Worm (Caenorhabditis elegans) whole organism, L4 larva: ENCODE measurements around the gene K03B4.4.
A peak's percentile ranks its signal among the peaks of the same experiment; 100 is the strongest.

Experiments used
- F10B5.3 ChIP-seq: sonication (generic microtip); optimal IDR thresholded peaks from 2 replicates; lab custom pipeline; 2016; ENCODE audit warnings: mild to moderate bottlenecking, missing genetic modification characterization, missing compliant biosample characterization
- F26F4.8 ChIP-seq: fragments of 200-800 bp; sonication (Bioruptor generic); conservative IDR thresholded peaks from 2 replicates; pipeline ENCODE4 v1.3.6; 2022; ENCODE audit warnings: missing genetic modification characterization, missing compliant biosample characterization
- R02D3.7 ChIP-seq: fragments of 150-350 bp; sonication (generic microtip); optimal IDR thresholded peaks from 3 replicates; lab custom pipeline; 2014; ENCODE audit warnings: missing biosample characterization, missing genetic modification characterization
- Y105C5A.15 ChIP-seq: fragments of 200-800 bp; sonication (Bioruptor generic); IDR thresholded peaks from 2 replicates; pipeline ENCODE4 v1.3.6; 2022; ENCODE audit warnings: missing genetic modification characterization, missing compliant biosample characterization
- Y75B8A.6 ChIP-seq: fragments of 200-800 bp; sonication (Bioruptor generic); IDR thresholded peaks from 2 replicates; pipeline ENCODE4 v1.3.6; 2022; ENCODE audit warnings: missing genetic modification reagents, missing genetic modification characterization, missing compliant biosample characterization
- ZK337.2 ChIP-seq: fragments of 200-800 bp; sonication (Bioruptor generic); IDR thresholded peaks from 2 replicates; pipeline ENCODE4 v1.3.6; 2022; ENCODE audit warnings: missing genetic modification reagents, missing genetic modification characterization, missing compliant biosample characterization
- ZK546.5 ChIP-seq, 2 experiments: sonication (generic microtip); optimal IDR thresholded peaks; 2 replicates each; lab custom pipeline; 2017; ENCODE audit warnings: missing biosample characterization in 2 of 2, missing genetic modification characterization in 2 of 2
- aha-1 ChIP-seq: fragments of 150-350 bp; peaks from one replicate; lab custom pipeline; 2014; ENCODE audit warnings: missing biosample characterization, missing genetic modification characterization
- arid-1 ChIP-seq: fragments of 200-800 bp; sonication (Bioruptor generic); conservative IDR thresholded peaks from 2 replicates; pipeline ENCODE4 v1.3.6; 2022; ENCODE audit warnings: missing genetic modification reagents, missing genetic modification characterization, missing compliant biosample characterization
- ceh-20 ChIP-seq: fragments of 200-800 bp; sonication (Bioruptor generic); IDR thresholded peaks from 2 replicates; pipeline ENCODE4 v1.3.6; 2022; ENCODE audit warnings: missing genetic modification reagents, missing genetic modification characterization, missing compliant biosample characterization
- ceh-32 ChIP-seq: sonication (generic microtip); optimal IDR thresholded peaks from 2 replicates; lab custom pipeline; 2016; ENCODE audit warnings: mild to moderate bottlenecking, missing genetic modification characterization, missing compliant biosample characterization; ENCODE audit not compliant: poor library complexity
- ctbp-1 ChIP-seq: fragments of 200-800 bp; sonication (Bioruptor generic); IDR thresholded peaks from 2 replicates; pipeline ENCODE4 v1.3.6; 2022; ENCODE audit warnings: missing genetic modification reagents, missing genetic modification characterization, missing compliant biosample characterization
- dmd-6 ChIP-seq: fragments of 200-800 bp; sonication (Bioruptor generic); IDR thresholded peaks from 2 replicates; pipeline ENCODE4 v1.3.6; 2022; ENCODE audit warnings: missing genetic modification reagents, missing genetic modification characterization, missing compliant biosample characterization
- egl-43 ChIP-seq: fragments of 200-800 bp; sonication (Bioruptor generic); IDR thresholded peaks from 2 replicates; pipeline ENCODE4 v1.3.6; 2022; ENCODE audit warnings: missing genetic modification reagents, missing genetic modification characterization, missing compliant biosample characterization
- gei-8 ChIP-seq: fragments of 200-800 bp; sonication (Bioruptor generic); optimal IDR thresholded peaks from 2 replicates; lab custom pipeline; 2018; ENCODE audit warnings: mild to moderate bottlenecking, missing genetic modification characterization, missing compliant biosample characterization
- hif-1 ChIP-seq, 2 experiments: sonication (generic microtip); optimal IDR thresholded peaks; 2 replicates each; lab custom pipeline; 2016 to 2017; ENCODE audit warnings: missing compliant biosample characterization in 2 of 2, missing genetic modification characterization in 2 of 2, missing genetic modification reagents in 2 of 2, missing genotype in 2 of 2, mild to moderate bottlenecking in 1 of 2
- hlh-11 ChIP-seq: fragments of 200-800 bp; sonication (Bioruptor generic); optimal IDR thresholded peaks from 2 replicates; lab custom pipeline; 2018; ENCODE audit warnings: mild to moderate bottlenecking, missing genetic modification characterization, missing compliant biosample characterization
- hlh-30 ChIP-seq: sonication (generic microtip); optimal IDR thresholded peaks from 2 replicates; lab custom pipeline; 2017; ENCODE audit warnings: antibody characterized with exemption, mild to moderate bottlenecking, missing genetic modification characterization, missing compliant biosample characterization; ENCODE audit not compliant: insufficient read depth
- hmg-1.1 ChIP-seq: fragments of 200-800 bp; sonication (Bioruptor generic); IDR thresholded peaks from 2 replicates; pipeline ENCODE4 v1.3.6; 2022; ENCODE audit warnings: missing genetic modification reagents, missing genetic modification characterization, missing compliant biosample characterization
- lin-13 ChIP-seq: fragments of 150-350 bp; optimal IDR thresholded peaks from 2 replicates; lab custom pipeline; 2014; ENCODE audit warnings: missing biosample characterization, missing genetic modification reagents, missing genetic modification characterization
- lin-15B ChIP-seq: fragments of 150-350 bp; sonication (generic microtip); optimal IDR thresholded peaks from 3 replicates; lab custom pipeline; 2014; ENCODE audit warnings: missing biosample characterization, missing genetic modification characterization
- lir-3 ChIP-seq: sonication (generic microtip); optimal IDR thresholded peaks from 2 replicates; lab custom pipeline; 2016; ENCODE audit warnings: mild to moderate bottlenecking, missing genetic modification characterization, missing compliant biosample characterization
- lsy-2 ChIP-seq, 2 experiments: fragments of 150-350 bp in 1 of 2; sonication (generic microtip) in 1 of 2; optimal IDR thresholded peaks; 2 replicates each; lab custom pipeline; 2014 to 2017; ENCODE audit warnings: missing biosample characterization in 2 of 2, missing genetic modification characterization in 2 of 2
- madf-5 ChIP-seq, 2 experiments: fragments of 200-800 bp; sonication (Bioruptor generic); IDR thresholded peaks; 2 replicates each; pipeline ENCODE4 v1.3.6; 2022; ENCODE audit warnings: missing compliant biosample characterization in 2 of 2, missing genetic modification characterization in 2 of 2
- madf-9 ChIP-seq: fragments of 200-800 bp; sonication (Bioruptor generic); conservative IDR thresholded peaks from 2 replicates; pipeline ENCODE4 v1.3.6; 2022; ENCODE audit warnings: missing genetic modification reagents, missing genetic modification characterization, missing compliant biosample characterization
- mep-1 ChIP-seq: fragments of 150-350 bp; sonication (generic microtip); optimal IDR thresholded peaks from 3 replicates; lab custom pipeline; 2014; ENCODE audit warnings: missing biosample characterization, missing genetic modification characterization
- mes-2 ChIP-seq: sonication (generic microtip); optimal IDR thresholded peaks from 2 replicates; lab custom pipeline; 2016; ENCODE audit warnings: missing genotype, mild to moderate bottlenecking, missing genetic modification characterization, missing compliant biosample characterization; ENCODE audit not compliant: poor library complexity, severe bottlenecking
- mxl-2 ChIP-seq: fragments of 200-800 bp; sonication (Bioruptor generic); conservative IDR thresholded peaks from 2 replicates; pipeline ENCODE4 v1.3.6; 2022; ENCODE audit warnings: missing genetic modification reagents, missing genetic modification characterization, missing compliant biosample characterization
- mxl-3 ChIP-seq: fragments of 200-800 bp; sonication (Bioruptor generic); optimal IDR thresholded peaks from 2 replicates; lab custom pipeline; 2018; ENCODE audit warnings: mild to moderate bottlenecking, missing genetic modification characterization, missing compliant biosample characterization
- nhr-11 ChIP-seq: fragments of 150-350 bp; optimal IDR thresholded peaks from 2 replicates; lab custom pipeline; 2014; ENCODE audit warnings: missing biosample characterization, missing genetic modification characterization
- nhr-237 ChIP-seq: sonication (generic microtip); optimal IDR thresholded peaks from 2 replicates; lab custom pipeline; 2017; ENCODE audit warnings: missing biosample characterization, missing genetic modification characterization
- nhr-25 ChIP-seq: sonication (generic microtip); optimal IDR thresholded peaks from 2 replicates; lab custom pipeline; 2017; ENCODE audit warnings: missing genetic modification characterization, mild to moderate bottlenecking, missing compliant biosample characterization, antibody characterized with exemption, moderate library complexity, borderline replicate concordance; ENCODE audit not compliant: insufficient read depth
- nhr-28 ChIP-seq: fragments of 150-350 bp; optimal IDR thresholded peaks from 2 replicates; lab custom pipeline; 2014; ENCODE audit warnings: missing biosample characterization, missing genetic modification characterization
- nhr-41 ChIP-seq: fragments of 200-800 bp; sonication (Bioruptor generic); IDR thresholded peaks from 2 replicates; pipeline ENCODE4 v1.3.6; 2022; ENCODE audit warnings: missing genetic modification reagents, missing genetic modification characterization, missing compliant biosample characterization
- nhr-42 ChIP-seq: fragments of 200-800 bp; sonication (Bioruptor generic); IDR thresholded peaks from 2 replicates; pipeline ENCODE4 v1.3.6; 2022; ENCODE audit warnings: missing genetic modification characterization, missing compliant biosample characterization
- php-3 ChIP-seq: fragments of 200-800 bp; sonication (Bioruptor generic); IDR thresholded peaks from 2 replicates; pipeline ENCODE4 v1.3.6; 2022; ENCODE audit warnings: missing genetic modification reagents, missing genetic modification characterization, missing compliant biosample characterization
- pqm-1 ChIP-seq: sonication (generic microtip); optimal IDR thresholded peaks from 2 replicates; lab custom pipeline; 2017; ENCODE audit warnings: missing biosample characterization, missing genetic modification characterization
- saeg-2 ChIP-seq: fragments of 200-800 bp; sonication (Bioruptor generic); IDR thresholded peaks from 2 replicates; pipeline ENCODE4 v1.3.6; 2022; ENCODE audit warnings: missing genetic modification reagents, missing genetic modification characterization, missing compliant biosample characterization
- snpc-1.2 ChIP-seq: fragments of 200-800 bp; sonication (Bioruptor generic); IDR thresholded peaks from 2 replicates; pipeline ENCODE4 v1.3.6; 2022; ENCODE audit warnings: missing genetic modification reagents, missing genetic modification characterization, missing compliant biosample characterization
- tra-1 ChIP-seq: fragments of 200-800 bp; sonication (Bioruptor generic); IDR thresholded peaks from 2 replicates; pipeline ENCODE4 v1.3.6; 2022; ENCODE audit warnings: missing genetic modification reagents, missing genetic modification characterization, missing compliant biosample characterization
- unc-130 ChIP-seq: sonication (generic microtip); optimal IDR thresholded peaks from 2 replicates; lab custom pipeline; 2016; ENCODE audit warnings: missing genetic modification reagents, missing genetic modification characterization, missing compliant biosample characterization
- unc-62 ChIP-seq, 3 experiments: fragments of 150-350 bp in 1 of 3; sonication (generic microtip); optimal IDR thresholded peaks in 2 of 3; peaks in 1 of 3; 1 replicate in 1 of 3; 2 replicates in 2 of 3; lab custom pipeline; 2014 to 2017; ENCODE audit warnings: missing biosample characterization in 3 of 3, missing genetic modification characterization in 3 of 3, missing genetic modification reagents in 3 of 3, missing genotype in 1 of 3
- zag-1 ChIP-seq: fragments of 150-350 bp; optimal IDR thresholded peaks from 2 replicates; lab custom pipeline; 2014; ENCODE audit warnings: missing biosample characterization, missing genetic modification characterization
- zfp-2 ChIP-seq: sonication (generic microtip); optimal IDR thresholded peaks from 2 replicates; lab custom pipeline; 2016; ENCODE audit warnings: mild to moderate bottlenecking, missing genetic modification characterization, missing compliant biosample characterization
- ztf-11 ChIP-seq: fragments of 150-350 bp; optimal IDR thresholded peaks from 2 replicates; lab custom pipeline; 2014; ENCODE audit warnings: missing biosample characterization, missing genetic modification characterization
- ztf-7 ChIP-seq: fragments of 150-350 bp; optimal IDR thresholded peaks from 2 replicates; lab custom pipeline; 2014; ENCODE audit warnings: missing biosample characterization, missing genetic modification characterization

The K03B4.4 gene

DNA sequence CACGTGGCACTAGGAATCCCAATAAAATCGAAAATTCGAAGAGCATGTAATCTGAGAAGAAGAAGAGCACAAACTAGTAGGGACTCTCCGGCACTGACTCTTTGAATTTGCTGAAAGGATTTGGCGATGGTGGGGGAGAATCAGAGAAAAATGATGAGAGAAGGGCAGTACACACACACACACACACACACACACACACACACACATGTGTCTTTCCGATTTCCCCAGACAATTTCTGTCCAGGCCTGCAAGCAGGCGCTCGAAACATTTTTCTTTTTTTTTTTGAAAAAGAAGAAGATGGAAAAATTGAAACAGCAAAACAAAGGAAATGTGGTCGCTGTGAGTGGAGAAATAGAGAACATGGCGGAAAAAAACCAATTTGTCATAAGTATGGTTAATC, 48.3 kb downstream of the K03B4.4 start, which contains the start of gene tig-2:
TSS of gene tig-2 (minus strand) at position 87 of the 400 bp plus-strand sequence.
- peak; percentile 48 for TF ChIP-seq nhr-28 (tag; lab: Kevin White, UChicago)
- TF ChIP-seq unc-130 (GFP tag; lab: Kevin White, UChicago): no peak
- TF ChIP-seq hif-1 (tag; optimal IDR thresholded peaks at IDR 0.05; lab: Kevin White, UChicago): no peak
- TF ChIP-seq hlh-11 (tag; lab: Kevin White, UChicago): peak; percentile 28
- no peak for TF ChIP-seq ztf-11 (tag; lab: Kevin White, UChicago)
- no peak for TF ChIP-seq ZK546.5 (tag; optimal IDR thresholded peaks at IDR 0.05; lab: Kevin White, UChicago)
- TF ChIP-seq ctbp-1 (GFP tag; lab: Robert Waterston, UW): 0 out of 2 replicates have a peak, but pooled peaks have one; percentile 11
- no peak for TF ChIP-seq zag-1 (tag; lab: Kevin White, UChicago)
- TF ChIP-seq lin-15B (tag; lab: Kevin White, UChicago): no peak
- TF ChIP-seq aha-1 (tag; lab: Kevin White, UChicago): peak; percentile 80
- TF ChIP-seq Y75B8A.6 (GFP tag; lab: Robert Waterston, UW): no peak
- TF ChIP-seq dmd-6 (GFP tag; lab: Robert Waterston, UW): peak; percentile 58
- TF ChIP-seq tra-1 (GFP tag; lab: Robert Waterston, UW): no peak
- peak in 1 of 2 experiments; percentile 29 for TF ChIP-seq lsy-2 (tag; optimal IDR thresholded peaks at IDR 0.05; lab: Kevin White, UChicago)
- TF ChIP-seq zfp-2: no peak
- 0 out of 2 replicates have a peak, but pooled peaks have one; percentile 43 for TF ChIP-seq ceh-20 (GFP tag; lab: Robert Waterston, UW)
- TF ChIP-seq mxl-3: peak; percentile 65
- peak in 1 of 2 experiments; percentile 99 for TF ChIP-seq unc-62 (GFP tag; optimal IDR thresholded peaks at IDR 0.05 in 1 of 2; lab: Kevin White, UChicago)
- no peak for TF ChIP-seq unc-62 (tag; optimal IDR thresholded peaks at IDR 0.05; lab: Kevin White, UChicago)
- 0 out of 2 replicates have a peak, but pooled peaks have one; percentile 25 for TF ChIP-seq saeg-2
- no peak for TF ChIP-seq mxl-2 (GFP tag; lab: Robert Waterston, UW)
- TF ChIP-seq R02D3.7 (tag; lab: Kevin White, UChicago): no peak
- peak; percentile 53; the same call in 1 of the 2 replicates for TF ChIP-seq hmg-1.1 (GFP tag; lab: Robert Waterston, UW)
- peak; percentile 16 for TF ChIP-seq nhr-11 (tag; lab: Kevin White, UChicago)
- peak; percentile 19 for TF ChIP-seq mep-1 (tag; lab: Kevin White, UChicago)
- TF ChIP-seq ztf-7 (tag; lab: Kevin White, UChicago): no peak
- TF ChIP-seq hlh-30 (tag; lab: Kevin White, UChicago): peak; percentile 29

ce11 chrV:4731154-4731961, 49.6 kb downstream of the K03B4.4 start, which contains the start of gene F39G3.3:
Gene F39G3.3 (plus strand): TSS chrV:4731911.
- TF ChIP-seq ceh-20 (GFP tag; lab: Robert Waterston, UW) (0 out of 2 replicates have a peak, but pooled peaks have one; percentile 11), F26F4.8 (GFP tag; lab: Robert Waterston, UW) (no peak), nhr-41 (no peak), madf-9 (GFP tag; lab: Robert Waterston, UW) (no peak), hmg-1.1 (GFP tag; lab: Robert Waterston, UW) (peak; percentile 81), ZK337.2 (no peak), lir-3 (tag; lab: Kevin White, UChicago) (no peak), madf-5 (GFP tag; IDR thresholded peaks at IDR 0.05; lab: Robert Waterston, UW) (0 out of 4 replicates have a peak, but pooled peaks of 1 of the 2 experiments have one; percentile 21), nhr-237 (no peak), Y105C5A.15 (no peak), php-3 (GFP tag; lab: Robert Waterston, UW) (no peak), gei-8 (GFP tag; lab: Kevin White, UChicago) (no peak), arid-1 (no peak), snpc-1.2 (GFP tag; lab: Robert Waterston, UW) (no peak), F10B5.3 (tag; lab: Kevin White, UChicago) (no peak), egl-43 (GFP tag; lab: Robert Waterston, UW) (no peak), nhr-42 (no peak), mes-2 (tag; lab: Kevin White, UChicago) (peak; percentile 86), nhr-25 (no peak), lin-13 (GFP tag; lab: Kevin White, UChicago) (no peak), Y75B8A.6 (GFP tag; lab: Robert Waterston, UW) (no peak), lsy-2 (tag; optimal IDR thresholded peaks at IDR 0.05; lab: Kevin White, UChicago) (peak in 1 of 2 experiments; percentile 55), pqm-1 (no peak), R02D3.7 (tag; lab: Kevin White, UChicago) (no peak), ceh-32 (no peak)
